Fruit fly (Drosophila melanogaster) whole organism, embryonic: ENCODE measurements around the gene CG5618.

Source experiments
- Antp ChIP-seq: fragments of 200-800 bp; sonication (Bioruptor generic); optimal IDR thresholded peaks from 3 replicates; lab custom pipeline; 2016; ENCODE audit warnings: missing biosample characterization, missing genetic modification characterization
- CG13296 ChIP-seq: fragments of 200-800 bp; sonication (Bioruptor generic); optimal IDR thresholded peaks from 3 replicates; lab custom pipeline; 2018; ENCODE audit warnings: missing biosample characterization, mild to moderate bottlenecking, missing genetic modification characterization
- CG14860 ChIP-seq: fragments of 200-800 bp; sonication (Bioruptor generic); IDR thresholded peaks from 3 replicates; pipeline ENCODE4 v1.3.6; 2022; ENCODE audit warnings: missing biosample characterization, missing genetic modification characterization; ENCODE audit not compliant: partially characterized antibody
- CG15269 ChIP-seq: fragments of 200-800 bp; sonication (Bioruptor generic); optimal IDR thresholded peaks from 2 replicates; lab custom pipeline; 2018; ENCODE audit warnings: missing biosample characterization, mild to moderate bottlenecking, missing genetic modification characterization, moderate library complexity
- CG1529 ChIP-seq: fragments of 200-800 bp; sonication (Bioruptor generic); optimal IDR thresholded peaks from 3 replicates; lab custom pipeline; 2018; ENCODE audit warnings: missing biosample characterization, missing genetic modification characterization
- CG16863 ChIP-seq: fragments of 200-800 bp; sonication (Bioruptor generic); optimal IDR thresholded peaks from 3 replicates; lab custom pipeline; 2016; ENCODE audit warnings: missing biosample characterization, missing genetic modification characterization
- CG17361 ChIP-seq: fragments of 200-800 bp; sonication (Bioruptor generic); IDR thresholded peaks from 3 replicates; pipeline ENCODE4 v1.3.6; 2022; ENCODE audit warnings: missing biosample characterization, missing genetic modification characterization
- CG17829 ChIP-seq: fragments of 200-800 bp; optimal IDR thresholded peaks from 2 replicates; lab custom pipeline; 2019; ENCODE audit warnings: missing biosample characterization, mild to moderate bottlenecking, missing genetic modification characterization, moderate library complexity
- CG18262 ChIP-seq: fragments of 200-800 bp; optimal IDR thresholded peaks from 3 replicates; lab custom pipeline; 2019; ENCODE audit warnings: missing biosample characterization, mild to moderate bottlenecking, missing genetic modification characterization, moderate library complexity
- CG1832 ChIP-seq: fragments of 200-800 bp; sonication (Bioruptor generic); optimal IDR thresholded peaks from 2 replicates; lab custom pipeline; 2017; ENCODE audit warnings: missing biosample characterization, mild to moderate bottlenecking, missing genetic modification characterization, inconsistent platforms
- CG18619 ChIP-seq: fragments of 200-800 bp; sonication (Bioruptor generic); optimal IDR thresholded peaks from 3 replicates; lab custom pipeline; 2017; ENCODE audit warnings: missing biosample characterization, mild to moderate bottlenecking, missing genetic modification characterization
- CG2129 ChIP-seq: fragments of 200-800 bp; sonication (Bioruptor generic); IDR thresholded peaks from 2 replicates; pipeline ENCODE4 v1.3.6; 2022; ENCODE audit warnings: missing biosample characterization, missing genetic modification characterization; ENCODE audit not compliant: partially characterized antibody
- CG3065 ChIP-seq: fragments of 200-800 bp; sonication (Bioruptor generic); optimal IDR thresholded peaks from 2 replicates; lab custom pipeline; 2016; ENCODE audit warnings: missing biosample characterization, missing genetic modification characterization
- CG5953 ChIP-seq: fragments of 200-800 bp; sonication (Bioruptor generic); IDR thresholded peaks from 2 replicates; pipeline ENCODE4 v1.3.6; 2022; ENCODE audit warnings: missing biosample characterization, missing genetic modification characterization
- CG7745 ChIP-seq: fragments of 200-800 bp; sonication (Bioruptor generic); optimal IDR thresholded peaks from 2 replicates; lab custom pipeline; 2018; ENCODE audit warnings: missing biosample characterization, mild to moderate bottlenecking, missing genetic modification characterization, moderate library complexity
- CG8089 ChIP-seq: fragments of 200-800 bp; sonication (Bioruptor generic); optimal IDR thresholded peaks from 3 replicates; lab custom pipeline; 2016; ENCODE audit warnings: missing biosample characterization, missing genetic modification characterization
- CG9215 ChIP-seq: fragments of 200-800 bp; sonication (Bioruptor generic); IDR thresholded peaks from 2 replicates; pipeline ENCODE4 v1.3.6; 2022; ENCODE audit warnings: missing biosample characterization, missing genetic modification characterization
- CG9817 ChIP-seq: fragments of 200-800 bp; sonication (Bioruptor generic); optimal IDR thresholded peaks from 2 replicates; lab custom pipeline; 2018; ENCODE audit warnings: missing biosample characterization, mild to moderate bottlenecking, missing genetic modification characterization, moderate library complexity
- HHEX ChIP-seq: fragments of 200-800 bp; sonication (Bioruptor generic); optimal IDR thresholded peaks from 3 replicates; lab custom pipeline; 2017; ENCODE audit warnings: missing biosample characterization, mild to moderate bottlenecking, missing genetic modification characterization, missing genetic modification reagents
- Hand ChIP-seq: fragments of 200-800 bp; sonication (Bioruptor generic); optimal IDR thresholded peaks from 2 replicates; lab custom pipeline; 2017; ENCODE audit warnings: mild to moderate bottlenecking, missing biosample characterization, missing genetic modification reagents, missing genetic modification characterization
- Hey ChIP-seq: fragments of 200-800 bp; sonication (Bioruptor generic); optimal IDR thresholded peaks from 3 replicates; lab custom pipeline; 2018; ENCODE audit warnings: missing biosample characterization, mild to moderate bottlenecking, missing genetic modification characterization
- Hr39 ChIP-seq: fragments of >200 bp; optimal IDR thresholded peaks from 2 replicates; lab custom pipeline; 2017
- Hr51 ChIP-seq, 2 experiments: fragments of 200-800 bp; sonication (Bioruptor generic); optimal IDR thresholded peaks; 2 replicates in 1 of 2; 3 replicates in 1 of 2; lab custom pipeline; 2016 to 2018; ENCODE audit warnings: missing biosample characterization in 2 of 2, missing genetic modification characterization in 2 of 2, mild to moderate bottlenecking in 1 of 2, moderate library complexity in 1 of 2
- Jarid2 ChIP-seq: fragments of 200-800 bp; sonication (Bioruptor generic); optimal IDR thresholded peaks from 3 replicates; lab custom pipeline; 2017; ENCODE audit warnings: mild to moderate bottlenecking, missing biosample characterization, missing genetic modification reagents, missing genetic modification characterization
- Poxn ChIP-seq: fragments of 200-800 bp; sonication (Bioruptor generic); IDR thresholded peaks from 2 replicates; pipeline ENCODE4 v1.3.6; 2022; ENCODE audit warnings: missing biosample characterization, missing genetic modification characterization
- Ravus ChIP-seq: fragments of 200-800 bp; sonication (Bioruptor generic); IDR thresholded peaks from 2 replicates; pipeline ENCODE4 v1.3.6; 2022; ENCODE audit warnings: missing biosample characterization, missing genetic modification characterization
- Trl ChIP-seq, 3 experiments: fragments of >200 bp in 2 of 3; fragments of 200-800 bp in 1 of 3; sonication (Bioruptor generic) in 1 of 3; optimal IDR thresholded peaks; 2 replicates in 1 of 3; 3 replicates in 2 of 3; lab custom pipeline; 2016 to 2017; ENCODE audit warnings: missing biosample characterization in 1 of 3, missing genetic modification characterization in 1 of 3
- aop ChIP-seq: fragments of 200-800 bp; sonication (Bioruptor generic); IDR thresholded peaks from 2 replicates; pipeline ENCODE4 v1.3.6; 2022; ENCODE audit warnings: missing biosample characterization, missing genetic modification characterization
- btn ChIP-seq: fragments of 200-800 bp; sonication (Bioruptor generic); optimal IDR thresholded peaks from 2 replicates; lab custom pipeline; 2016; ENCODE audit warnings: missing biosample characterization, missing genetic modification characterization
- chinmo ChIP-seq: fragments of 200-800 bp; sonication (Bioruptor generic); IDR thresholded peaks from 4 replicates; pipeline ENCODE4 v1.3.6; 2022; ENCODE audit warnings: missing biosample characterization, missing genetic modification characterization; ENCODE audit not compliant: partially characterized antibody
- crol ChIP-seq: fragments of 200-800 bp; sonication (Bioruptor generic); IDR thresholded peaks from 2 replicates; pipeline ENCODE4 v1.3.6; 2022; ENCODE audit warnings: missing biosample characterization, missing genetic modification characterization
- dan ChIP-seq: fragments of 200-800 bp; sonication (Bioruptor generic); IDR thresholded peaks from 2 replicates; pipeline ENCODE4 v1.3.6; 2022; ENCODE audit warnings: missing biosample characterization, missing genetic modification characterization
- ems ChIP-seq: fragments of 200-800 bp; sonication (Bioruptor generic); optimal IDR thresholded peaks from 3 replicates; lab custom pipeline; 2016; ENCODE audit warnings: missing biosample characterization, missing genetic modification characterization
- en ChIP-seq: fragments of 200-800 bp; sonication (Bioruptor generic); optimal IDR thresholded peaks from 2 replicates; lab custom pipeline; 2016; ENCODE audit warnings: missing biosample characterization, missing genetic modification characterization
- exex ChIP-seq: fragments of 200-800 bp; sonication (Bioruptor generic); optimal IDR thresholded peaks from 4 replicates; lab custom pipeline; 2018; ENCODE audit warnings: missing biosample characterization, mild to moderate bottlenecking, missing genetic modification characterization, moderate library complexity
- gcm2 ChIP-seq: fragments of 200-800 bp; sonication (Bioruptor generic); optimal IDR thresholded peaks from 2 replicates; lab custom pipeline; 2016; ENCODE audit warnings: missing biosample characterization, missing genetic modification characterization
- gem ChIP-seq: fragments of 200-800 bp; sonication (Bioruptor generic); optimal IDR thresholded peaks from 2 replicates; lab custom pipeline; 2019; ENCODE audit warnings: missing biosample characterization, mild to moderate bottlenecking, missing genetic modification characterization, moderate library complexity
- grn ChIP-seq: fragments of 200-800 bp; sonication (Bioruptor generic); optimal IDR thresholded peaks from 3 replicates; lab custom pipeline; 2017; ENCODE audit warnings: missing biosample characterization, missing genetic modification characterization
- gsb ChIP-seq: fragments of 200-800 bp; sonication (Bioruptor generic); IDR thresholded peaks from 2 replicates; pipeline ENCODE4 v1.3.6; 2022; ENCODE audit warnings: missing biosample characterization, missing genetic modification characterization
- ham ChIP-seq: fragments of 200-800 bp; sonication (Bioruptor generic); IDR thresholded peaks from 2 replicates; pipeline ENCODE4 v1.3.6; 2022; ENCODE audit warnings: missing biosample characterization, missing genetic modification characterization
- insv ChIP-seq, 2 experiments: fragments of 200-800 bp; sonication (Bioruptor generic); optimal IDR thresholded peaks; 3 replicates each; lab custom pipeline; 2016 to 2018; ENCODE audit warnings: missing biosample characterization in 2 of 2, missing genetic modification characterization in 2 of 2
- kay ChIP-seq: fragments of 200-800 bp; sonication (Bioruptor generic); optimal IDR thresholded peaks from 2 replicates; lab custom pipeline; 2016; ENCODE audit warnings: missing biosample characterization, missing genetic modification characterization
- mld ChIP-seq: fragments of 200-800 bp; sonication (Bioruptor generic); IDR thresholded peaks from 3 replicates; pipeline ENCODE4 v1.3.6; 2022; ENCODE audit warnings: missing biosample characterization, missing genetic modification characterization; ENCODE audit not compliant: partially characterized antibody
- phol ChIP-seq: fragments of 200-800 bp; sonication (Bioruptor generic); optimal IDR thresholded peaks from 3 replicates; lab custom pipeline; 2018; ENCODE audit warnings: missing biosample characterization, mild to moderate bottlenecking, missing genetic modification characterization, moderate library complexity
- repo ChIP-seq: fragments of 200-800 bp; sonication (Bioruptor generic); optimal IDR thresholded peaks from 2 replicates; lab custom pipeline; 2016; ENCODE audit warnings: missing biosample characterization, missing genetic modification characterization
- sens ChIP-seq: fragments of 200-800 bp; sonication (Bioruptor generic); peaks from one replicate; lab custom pipeline; 2016; ENCODE audit warnings: missing biosample characterization, missing genetic modification characterization
- seq ChIP-seq: fragments of 200-800 bp; sonication (Bioruptor generic); IDR thresholded peaks from 2 replicates; pipeline ENCODE4 v1.3.6; 2022; ENCODE audit warnings: missing biosample characterization, missing genetic modification characterization
- tup ChIP-seq: fragments of 200-800 bp; sonication (Bioruptor generic); optimal IDR thresholded peaks from 2 replicates; lab custom pipeline; 2016; ENCODE audit warnings: missing biosample characterization, mild to moderate bottlenecking, missing genetic modification characterization, moderate library complexity
- zfh2 ChIP-seq: fragments of 200-800 bp; sonication (Bioruptor generic); optimal IDR thresholded peaks from 2 replicates; lab custom pipeline; 2016; ENCODE audit warnings: missing biosample characterization, missing genetic modification characterization

Gene CG5618

dm6 chr3L:20375878-20376563, 22.8 kb downstream of the CG5618 start, which contains the start of the genes Ide and RhoBTB (continued):
- TF ChIP-seq CG1832 (GFP tag; lab: Kevin White, UChicago): no peak
- TF ChIP-seq CG13296 (GFP tag; lab: Kevin White, UChicago): peak; percentile 57
- no peak for TF ChIP-seq CG5953 (GFP tag; lab: Robert Waterston, UW)
- peak; percentile 51; the same call in 1 of the 2 replicates for TF ChIP-seq ham (GFP tag; lab: Robert Waterston, UW)
- peak; percentile 36; the same call in 1 of the 2 replicates for TF ChIP-seq crol (GFP tag; lab: Robert Waterston, UW)
- peak; percentile 92 for TF ChIP-seq CG17361 (GFP tag; lab: Robert Waterston, UW)
- peak; percentile 92 for TF ChIP-seq sens (GFP tag; lab: Kevin White, UChicago)
- TF ChIP-seq Hand (GFP tag; lab: Kevin White, UChicago): no peak
- TF ChIP-seq en (GFP tag; lab: Kevin White, UChicago): peak; percentile 52
- TF ChIP-seq CG9215 (GFP tag; lab: Robert Waterston, UW): peak; percentile 91
- peak; percentile 41 for TF ChIP-seq Jarid2 (GFP tag; lab: Kevin White, UChicago)
- TF ChIP-seq CG3065: peak; percentile 41
- peak; percentile 95 for TF ChIP-seq CG9817 (tag; lab: Kevin White, UChicago)
- TF ChIP-seq CG2129 (GFP tag; lab: Robert Waterston, UW): no peak
- TF ChIP-seq phol (tag; lab: Kevin White, UChicago): peak; percentile 90
- TF ChIP-seq Antp (GFP tag; lab: Kevin White, UChicago): peak; percentile 86
- TF ChIP-seq Ravus (GFP tag; lab: Robert Waterston, UW): peak; percentile 6; the same call in 1 of the 2 replicates
- TF ChIP-seq chinmo (GFP tag; lab: Robert Waterston, UW): 0 out of 4 replicates have a peak, but pooled peaks have one; percentile 32
- peak; percentile 95 for TF ChIP-seq zfh2
- peak; percentile 83 for TF ChIP-seq CG15269 (tag; lab: Kevin White, UChicago)
- TF ChIP-seq tup (GFP tag; lab: Kevin White, UChicago): peak; percentile 47
- peak; percentile 59 for TF ChIP-seq gcm2 (GFP tag; lab: Kevin White, UChicago)
- peak; percentile 80 for TF ChIP-seq CG18619 (GFP tag; lab: Kevin White, UChicago)
- no peak for TF ChIP-seq mld (GFP tag; lab: Robert Waterston, UW)
- TF ChIP-seq gem: no peak
- no peak for TF ChIP-seq CG18262
- peak; percentile 77 for TF ChIP-seq CG8089 (GFP tag; lab: Kevin White, UChicago)
- peak; percentile 73 for TF ChIP-seq kay
- no peak for TF ChIP-seq gsb
- peak; percentile 44 for TF ChIP-seq exex (tag; lab: Kevin White, UChicago)
- TF ChIP-seq insv (GFP tag; optimal IDR thresholded peaks at IDR 0.05; lab: Kevin White, UChicago): peak; percentile 87 to 98
- no peak for TF ChIP-seq aop (GFP tag; lab: Robert Waterston, UW)
- TF ChIP-seq seq (GFP tag; lab: Robert Waterston, UW): peak; percentile 34; the same call in 1 of the 2 replicates
- peak; percentile 79 for TF ChIP-seq CG17829 (tag; lab: Kevin White, UChicago)
- TF ChIP-seq grn (GFP tag; lab: Kevin White, UChicago): no peak
- peak; percentile 77 for TF ChIP-seq ems (GFP tag; lab: Kevin White, UChicago)
- peak; percentile 48 for TF ChIP-seq HHEX (GFP tag; lab: Kevin White, UChicago)
- no peak for TF ChIP-seq CG14860 (GFP tag; lab: Robert Waterston, UW)
- TF ChIP-seq dan (GFP tag; lab: Robert Waterston, UW): no peak
- peak; percentile 36 for TF ChIP-seq Hr39 (lab: Kevin White, UChicago)
- TF ChIP-seq Hr51 (GFP tag; optimal IDR thresholded peaks at IDR 0.05; lab: Kevin White, UChicago): peak in 1 of 2 experiments; percentile 80
- TF ChIP-seq Trl (optimal IDR thresholded peaks at IDR 0.05; lab: Kevin White, UChicago): peak in 1 of 2 experiments; percentile 23
- peak; percentile 86 for TF ChIP-seq Trl (GFP tag; optimal IDR thresholded peaks at IDR 0.05; lab: Kevin White, UChicago)
- no peak for TF ChIP-seq CG7745 (tag; lab: Kevin White, UChicago)
- no peak for TF ChIP-seq Hey
- TF ChIP-seq Poxn: peak; percentile 10; the same call in 1 of the 2 replicates
- peak; percentile 70 for TF ChIP-seq CG16863 (GFP tag; lab: Kevin White, UChicago)
- TF ChIP-seq btn (GFP tag; lab: Kevin White, UChicago): peak; percentile 12
- peak; percentile 64 for TF ChIP-seq repo
- peak; percentile 5 for TF ChIP-seq CG1529
